Worm (Caenorhabditis elegans) whole organism, L4 larva: Measurements from ENCODE around the gene mcm-5.
A peak's percentile ranks its signal among the peaks of the same experiment; 100 is the strongest.

Experiments
- F10B5.3 ChIP-seq: sonication (generic microtip); optimal IDR thresholded peaks from 2 replicates; lab custom pipeline; 2016; ENCODE audit warnings: mild to moderate bottlenecking, missing genetic modification characterization, missing compliant biosample characterization
- F44E2.7 ChIP-seq: fragments of 200-800 bp; sonication (Bioruptor generic); IDR thresholded peaks from 2 replicates; pipeline ENCODE4 v2.1.2; 2022; ENCODE audit warnings: missing genetic modification characterization, missing compliant biosample characterization
- F49E8.2 ChIP-seq: sonication (generic microtip); optimal IDR thresholded peaks from 2 replicates; lab custom pipeline; 2016; ENCODE audit warnings: missing compliant biosample characterization, mild to moderate bottlenecking, missing genetic modification characterization, borderline replicate concordance
- R02D3.7 ChIP-seq: fragments of 150-350 bp; sonication (generic microtip); optimal IDR thresholded peaks from 3 replicates; lab custom pipeline; 2014; ENCODE audit warnings: missing biosample characterization, missing genetic modification characterization
- T20F7.1 ChIP-seq: fragments of 200-800 bp; sonication (Bioruptor generic); optimal IDR thresholded peaks from 2 replicates; lab custom pipeline; 2018; ENCODE audit warnings: mild to moderate bottlenecking, missing genetic modification characterization, missing compliant biosample characterization
- T26A8.4 ChIP-seq: fragments of 200-800 bp; sonication (Bioruptor generic); IDR thresholded peaks from 2 replicates; pipeline ENCODE4 v1.3.6; 2022; ENCODE audit warnings: missing genetic modification characterization, missing compliant biosample characterization
- Y105C5A.15 ChIP-seq: fragments of 200-800 bp; sonication (Bioruptor generic); IDR thresholded peaks from 2 replicates; pipeline ENCODE4 v1.3.6; 2022; ENCODE audit warnings: missing genetic modification characterization, missing compliant biosample characterization
- Y48G9A.11 ChIP-seq: fragments of 200-800 bp; sonication (Bioruptor generic); IDR thresholded peaks from 2 replicates; pipeline ENCODE4 v1.3.6; 2022; ENCODE audit warnings: missing genetic modification reagents, missing genetic modification characterization, missing compliant biosample characterization
- aly-2 ChIP-seq: sonication (generic microtip); optimal IDR thresholded peaks from 2 replicates; lab custom pipeline; 2018; ENCODE audit warnings: missing biosample characterization, missing genetic modification characterization
- attf-4 ChIP-seq: sonication (generic microtip); optimal IDR thresholded peaks from 3 replicates; lab custom pipeline; 2017; ENCODE audit warnings: missing biosample characterization, missing genetic modification characterization
- ceh-20 ChIP-seq: fragments of 200-800 bp; sonication (Bioruptor generic); IDR thresholded peaks from 2 replicates; pipeline ENCODE4 v1.3.6; 2022; ENCODE audit warnings: missing genetic modification reagents, missing genetic modification characterization, missing compliant biosample characterization
- ceh-32 ChIP-seq: sonication (generic microtip); optimal IDR thresholded peaks from 2 replicates; lab custom pipeline; 2016; ENCODE audit warnings: mild to moderate bottlenecking, missing genetic modification characterization, missing compliant biosample characterization; ENCODE audit not compliant: poor library complexity
- daf-12 ChIP-seq: fragments of 150-350 bp; optimal IDR thresholded peaks from 2 replicates; lab custom pipeline; 2014; ENCODE audit warnings: missing biosample characterization, missing genetic modification reagents, missing genetic modification characterization
- dmd-6 ChIP-seq: fragments of 200-800 bp; sonication (Bioruptor generic); IDR thresholded peaks from 2 replicates; pipeline ENCODE4 v1.3.6; 2022; ENCODE audit warnings: missing genetic modification reagents, missing genetic modification characterization, missing compliant biosample characterization
- dmd-8 ChIP-seq: fragments of 200-800 bp; sonication (Bioruptor generic); IDR thresholded peaks from 2 replicates; pipeline ENCODE4 v1.3.6; 2022; ENCODE audit warnings: missing genetic modification characterization, missing compliant biosample characterization
- dmd-9 ChIP-seq: fragments of 200-800 bp; sonication (Bioruptor generic); IDR thresholded peaks from 2 replicates; pipeline ENCODE4 v1.3.6; 2022; ENCODE audit warnings: missing genetic modification reagents, missing genetic modification characterization, missing compliant biosample characterization
- dpl-1 ChIP-seq: fragments of 150-350 bp; optimal IDR thresholded peaks from 2 replicates; lab custom pipeline; 2014; ENCODE audit warnings: missing biosample characterization, missing genetic modification reagents, missing genetic modification characterization
- dve-1 ChIP-seq: sonication (generic microtip); optimal IDR thresholded peaks from 2 replicates; lab custom pipeline; 2017; ENCODE audit warnings: antibody characterized with exemption, mild to moderate bottlenecking, missing genetic modification characterization, missing compliant biosample characterization; ENCODE audit not compliant: insufficient read depth
- fkh-10 ChIP-seq: fragments of 150-350 bp; optimal IDR thresholded peaks from 2 replicates; lab custom pipeline; 2014; ENCODE audit warnings: missing biosample characterization, missing genetic modification reagents, missing genetic modification characterization
- hif-1 ChIP-seq, 2 experiments: sonication (generic microtip); optimal IDR thresholded peaks; 2 replicates each; lab custom pipeline; 2016 to 2017; ENCODE audit warnings: missing compliant biosample characterization in 2 of 2, missing genetic modification characterization in 2 of 2, missing genetic modification reagents in 2 of 2, missing genotype in 2 of 2, mild to moderate bottlenecking in 1 of 2
- hlh-11 ChIP-seq: fragments of 200-800 bp; sonication (Bioruptor generic); optimal IDR thresholded peaks from 2 replicates; lab custom pipeline; 2018; ENCODE audit warnings: mild to moderate bottlenecking, missing genetic modification characterization, missing compliant biosample characterization
- hmg-1.1 ChIP-seq: fragments of 200-800 bp; sonication (Bioruptor generic); IDR thresholded peaks from 2 replicates; pipeline ENCODE4 v1.3.6; 2022; ENCODE audit warnings: missing genetic modification reagents, missing genetic modification characterization, missing compliant biosample characterization
- lin-13 ChIP-seq: fragments of 150-350 bp; optimal IDR thresholded peaks from 2 replicates; lab custom pipeline; 2014; ENCODE audit warnings: missing biosample characterization, missing genetic modification reagents, missing genetic modification characterization
- lin-29 ChIP-seq: fragments of 200-800 bp; sonication (Bioruptor generic); IDR thresholded peaks from 2 replicates; pipeline ENCODE4 v1.3.6; 2022; ENCODE audit warnings: missing genetic modification reagents, missing genetic modification characterization, missing compliant biosample characterization
- lin-39 ChIP-seq: fragments of 150-350 bp; optimal IDR thresholded peaks from 2 replicates; lab custom pipeline; 2014; ENCODE audit warnings: missing biosample characterization, missing genetic modification reagents, missing genetic modification characterization
- lsy-2 ChIP-seq, 2 experiments: fragments of 150-350 bp in 1 of 2; sonication (generic microtip) in 1 of 2; optimal IDR thresholded peaks; 2 replicates each; lab custom pipeline; 2014 to 2017; ENCODE audit warnings: missing biosample characterization in 2 of 2, missing genetic modification characterization in 2 of 2
- mep-1 ChIP-seq: fragments of 150-350 bp; sonication (generic microtip); optimal IDR thresholded peaks from 3 replicates; lab custom pipeline; 2014; ENCODE audit warnings: missing biosample characterization, missing genetic modification characterization
- mes-2 ChIP-seq: sonication (generic microtip); optimal IDR thresholded peaks from 2 replicates; lab custom pipeline; 2016; ENCODE audit warnings: missing genotype, mild to moderate bottlenecking, missing genetic modification characterization, missing compliant biosample characterization; ENCODE audit not compliant: poor library complexity, severe bottlenecking
- mxl-3 ChIP-seq: fragments of 200-800 bp; sonication (Bioruptor generic); optimal IDR thresholded peaks from 2 replicates; lab custom pipeline; 2018; ENCODE audit warnings: mild to moderate bottlenecking, missing genetic modification characterization, missing compliant biosample characterization
- nhr-11 ChIP-seq: fragments of 150-350 bp; optimal IDR thresholded peaks from 2 replicates; lab custom pipeline; 2014; ENCODE audit warnings: missing biosample characterization, missing genetic modification characterization
- nhr-28 ChIP-seq: fragments of 150-350 bp; optimal IDR thresholded peaks from 2 replicates; lab custom pipeline; 2014; ENCODE audit warnings: missing biosample characterization, missing genetic modification characterization
- nhr-42 ChIP-seq: fragments of 200-800 bp; sonication (Bioruptor generic); IDR thresholded peaks from 2 replicates; pipeline ENCODE4 v1.3.6; 2022; ENCODE audit warnings: missing genetic modification characterization, missing compliant biosample characterization
- php-3 ChIP-seq: fragments of 200-800 bp; sonication (Bioruptor generic); IDR thresholded peaks from 2 replicates; pipeline ENCODE4 v1.3.6; 2022; ENCODE audit warnings: missing genetic modification reagents, missing genetic modification characterization, missing compliant biosample characterization
- pqm-1 ChIP-seq: sonication (generic microtip); optimal IDR thresholded peaks from 2 replicates; lab custom pipeline; 2017; ENCODE audit warnings: missing biosample characterization, missing genetic modification characterization
- sdz-12 ChIP-seq: fragments of 200-800 bp; sonication (Bioruptor generic); optimal IDR thresholded peaks from 2 replicates; lab custom pipeline; 2018; ENCODE audit warnings: mild to moderate bottlenecking, missing genetic modification characterization, missing compliant biosample characterization
- set-16 ChIP-seq: fragments of 200-800 bp; sonication (Bioruptor generic); IDR thresholded peaks from 2 replicates; pipeline ENCODE4 v1.3.6; 2022; ENCODE audit warnings: missing genetic modification reagents, missing genetic modification characterization, missing compliant biosample characterization
- snpc-1.2 ChIP-seq: fragments of 200-800 bp; sonication (Bioruptor generic); IDR thresholded peaks from 2 replicates; pipeline ENCODE4 v1.3.6; 2022; ENCODE audit warnings: missing genetic modification reagents, missing genetic modification characterization, missing compliant biosample characterization
- spr-3 ChIP-seq: fragments of 200-800 bp; sonication (Bioruptor generic); optimal IDR thresholded peaks from 2 replicates; lab custom pipeline; 2018; ENCODE audit warnings: mild to moderate bottlenecking, missing genetic modification characterization, missing compliant biosample characterization
- tag-97 ChIP-seq: fragments of 200-800 bp; sonication (Bioruptor generic); IDR thresholded peaks from 2 replicates; pipeline ENCODE4 v1.3.6; 2022; ENCODE audit warnings: missing genetic modification characterization, missing compliant biosample characterization
- tra-1 ChIP-seq: fragments of 200-800 bp; sonication (Bioruptor generic); IDR thresholded peaks from 2 replicates; pipeline ENCODE4 v1.3.6; 2022; ENCODE audit warnings: missing genetic modification reagents, missing genetic modification characterization, missing compliant biosample characterization
- unc-62 ChIP-seq, 3 experiments: fragments of 150-350 bp in 1 of 3; sonication (generic microtip); optimal IDR thresholded peaks in 2 of 3; peaks in 1 of 3; 1 replicate in 1 of 3; 2 replicates in 2 of 3; lab custom pipeline; 2014 to 2017; ENCODE audit warnings: missing biosample characterization in 3 of 3, missing genetic modification characterization in 3 of 3, missing genetic modification reagents in 3 of 3, missing genotype in 1 of 3
- vab-7 ChIP-seq: fragments of 200-800 bp; sonication (Bioruptor generic); IDR thresholded peaks from 2 replicates; pipeline ENCODE4 v1.3.6; 2022; ENCODE audit warnings: missing genetic modification reagents, missing genetic modification characterization, missing compliant biosample characterization
- zag-1 ChIP-seq: fragments of 150-350 bp; optimal IDR thresholded peaks from 2 replicates; lab custom pipeline; 2014; ENCODE audit warnings: missing biosample characterization, missing genetic modification characterization
- zfp-2 ChIP-seq: sonication (generic microtip); optimal IDR thresholded peaks from 2 replicates; lab custom pipeline; 2016; ENCODE audit warnings: mild to moderate bottlenecking, missing genetic modification characterization, missing compliant biosample characterization
- zip-11 ChIP-seq: fragments of 200-800 bp; sonication (Bioruptor generic); IDR thresholded peaks from 2 replicates; pipeline ENCODE4 v1.3.6; 2022; ENCODE audit warnings: missing genetic modification characterization, missing compliant biosample characterization

The mcm-5 gene

DNA sequence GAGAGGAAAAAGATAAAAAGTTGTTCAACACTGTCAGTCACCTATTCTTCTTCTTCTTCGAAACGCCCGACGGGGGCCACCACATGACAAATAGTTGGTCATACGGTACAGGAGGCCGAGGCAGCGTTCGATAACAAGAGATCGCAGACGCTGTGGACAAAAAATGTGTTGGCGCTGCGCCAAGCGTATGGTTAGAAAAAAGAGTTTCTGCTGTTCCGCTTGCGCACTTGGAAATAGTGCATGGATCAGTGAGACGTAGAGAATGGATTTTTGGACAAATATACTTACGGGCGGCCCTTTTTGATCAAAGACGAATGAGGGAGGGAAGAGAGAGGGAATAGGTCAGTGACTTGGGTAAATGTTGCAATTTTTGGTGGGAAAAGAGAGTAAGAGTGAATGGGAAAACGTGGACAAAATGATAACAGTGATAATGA is 6.3 kb downstream of the mcm-5 start (continued):
- TF ChIP-seq mes-2 (tag; lab: Kevin White, UChicago) (peak; percentile 52), mep-1 (tag; lab: Kevin White, UChicago) (peak; percentile 87)

DNA sequence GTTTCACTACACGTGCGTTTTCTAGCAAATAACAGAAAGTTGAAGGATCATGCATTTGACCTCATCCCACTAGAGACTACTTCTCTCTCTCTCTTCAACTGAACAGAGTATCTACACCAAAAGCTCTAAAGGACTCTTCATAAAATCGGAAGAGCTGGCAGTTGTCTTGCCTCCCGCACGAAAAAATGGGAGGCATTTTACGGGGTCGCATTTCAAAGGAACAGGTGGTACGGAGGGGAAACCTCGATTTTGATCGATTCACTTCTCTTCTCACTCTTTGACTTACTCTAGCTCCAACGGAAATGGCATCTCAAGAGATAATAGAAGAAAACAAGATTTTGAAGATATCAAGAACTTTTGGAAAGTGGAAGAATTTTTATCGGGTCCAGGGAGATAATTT is 7.9 kb downstream of the mcm-5 start:
- TF ChIP-seq hif-1 (tag; optimal IDR thresholded peaks at IDR 0.05; lab: Kevin White, UChicago) (no peak), Y48G9A.11 (GFP tag; lab: Robert Waterston, UW) (no peak), hlh-11 (peak; percentile 21), zfp-2 (tag; lab: Kevin White, UChicago) (no peak), nhr-11 (tag; lab: Kevin White, UChicago) (peak; percentile 81), F49E8.2 (tag; lab: Kevin White, UChicago) (no peak), lin-29 (GFP tag; lab: Robert Waterston, UW) (no peak), aly-2 (tag; lab: Kevin White, UChicago) (no peak), dmd-8 (GFP tag; lab: Robert Waterston, UW) (no peak), unc-62 (GFP tag; optimal IDR thresholded peaks at IDR 0.05 in 1 of 2; lab: Kevin White, UChicago) (peak in 1 of 2 experiments; percentile 97), unc-62 (tag; optimal IDR thresholded peaks at IDR 0.05; lab: Kevin White, UChicago) (no peak), vab-7 (GFP tag; lab: Robert Waterston, UW) (no peak), set-16 (no peak), lin-39 (no peak), nhr-42 (no peak), nhr-28 (tag; lab: Kevin White, UChicago) (peak; percentile 25), attf-4 (tag; lab: Kevin White, UChicago) (no peak), dmd-9 (GFP tag; lab: Robert Waterston, UW) (no peak), ceh-20 (GFP tag; lab: Robert Waterston, UW) (no peak), php-3 (GFP tag; lab: Robert Waterston, UW) (no peak), sdz-12 (GFP tag; lab: Kevin White, UChicago) (no peak), zag-1 (no peak), spr-3 (no peak)

DNA sequence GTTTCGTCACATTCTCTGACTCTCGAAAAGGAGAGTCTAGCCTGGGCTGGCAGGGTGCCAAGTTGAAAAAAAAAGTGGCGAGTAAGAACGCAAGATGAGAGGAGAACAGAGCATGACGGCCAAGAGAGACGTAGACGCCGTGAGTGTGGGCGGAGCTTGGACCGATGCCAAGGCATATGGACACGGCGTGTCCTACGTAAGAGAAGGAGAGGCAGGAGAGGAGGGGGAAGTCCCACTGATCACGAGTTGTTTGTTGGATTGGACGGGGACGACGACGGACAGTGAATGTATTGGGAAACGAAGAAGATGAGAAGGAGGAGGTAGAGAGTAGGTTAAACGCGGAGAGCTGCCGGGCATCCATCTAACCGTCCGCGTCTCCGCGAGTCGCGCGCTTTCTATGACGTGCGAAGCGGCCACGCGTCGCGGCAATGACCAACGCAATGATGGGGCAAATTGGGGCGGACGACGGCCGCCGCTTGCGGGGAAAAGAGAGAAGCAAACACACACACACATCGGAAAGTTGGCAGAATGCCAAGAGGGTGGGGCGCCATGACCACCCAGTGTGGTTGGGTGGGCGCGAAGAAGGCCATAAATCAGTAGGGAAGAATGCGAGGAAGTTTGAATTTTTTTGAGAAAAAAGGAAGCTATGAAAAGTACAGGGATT is 9.0 kb downstream of the mcm-5 start:
- TF ChIP-seq F49E8.2 (tag; lab: Kevin White, UChicago) (no peak), F10B5.3 (tag; lab: Kevin White, UChicago) (peak; percentile 91), hmg-1.1 (GFP tag; lab: Robert Waterston, UW) (peak; percentile 98), Y105C5A.15 (GFP tag; lab: Robert Waterston, UW) (no peak), tag-97 (0 out of 2 replicates have a peak, but pooled peaks have one; percentile 10), pqm-1 (tag; lab: Kevin White, UChicago) (no peak), snpc-1.2 (GFP tag; lab: Robert Waterston, UW) (no peak; the same call in 1 of the 2 replicates), T20F7.1 (GFP tag; lab: Kevin White, UChicago) (peak; percentile 88), dmd-6 (GFP tag; lab: Robert Waterston, UW) (peak; percentile 100), zfp-2 (tag; lab: Kevin White, UChicago) (peak; percentile 91), aly-2 (tag; lab: Kevin White, UChicago) (no peak), T26A8.4 (GFP tag; lab: Robert Waterston, UW) (peak; percentile 98), R02D3.7 (no peak), dmd-8 (GFP tag; lab: Robert Waterston, UW) (0 out of 2 replicates have a peak, but pooled peaks have one; percentile 71), tra-1 (peak; percentile 98), fkh-10 (peak; percentile 86), dpl-1 (GFP tag; lab: Kevin White, UChicago) (peak; percentile 78), F44E2.7 (GFP tag; lab: Robert Waterston, UW) (no peak), mxl-3 (GFP tag; lab: Kevin White, UChicago) (peak; percentile 99), unc-62 (GFP tag; optimal IDR thresholded peaks at IDR 0.05 in 1 of 2; lab: Kevin White, UChicago) (peak in 1 of 2 experiments; percentile 100), unc-62 (tag; optimal IDR thresholded peaks at IDR 0.05; lab: Kevin White, UChicago) (peak; percentile 72), lin-13 (peak; percentile 90), zip-11 (no peak; the same call in 1 of the 2 replicates), ceh-32 (tag; lab: Kevin White, UChicago) (peak; percentile 90), daf-12 (tag; lab: Kevin White, UChicago) (no peak), dve-1 (peak; percentile 99), nhr-28 (tag; lab: Kevin White, UChicago) (peak; percentile 93), lsy-2 (tag; optimal IDR thresholded peaks at IDR 0.05; lab: Kevin White, UChicago) (peak; percentile 93 to 95)
